Worm (Caenorhabditis elegans): Measurements from ENCODE around the gene ZK1098.2.

DNA sequence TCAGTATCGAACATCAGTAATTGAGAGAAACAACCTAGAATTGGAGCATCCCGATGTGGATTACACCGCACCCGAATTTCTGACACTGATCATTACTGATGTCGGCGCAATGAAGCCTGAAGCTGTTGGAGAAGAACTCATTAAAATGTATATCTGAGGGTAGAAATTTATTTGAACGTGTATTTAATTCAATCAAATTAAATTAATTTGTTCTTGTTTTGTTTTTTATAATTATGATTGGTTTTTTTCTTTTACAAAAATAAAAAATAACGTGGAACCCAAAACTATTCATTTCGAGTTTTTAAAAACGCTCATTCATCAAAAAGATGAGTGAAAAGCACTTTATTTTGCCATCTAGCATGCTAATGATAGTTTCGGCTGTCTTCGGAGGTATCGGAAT lies 15.2 kb downstream of the ZK1098.2 start, which contains the start of gene ZK1098.9:
- TF ChIP-seq ama-1 (optimal IDR thresholded peaks at IDR 0.05): no peak
- TF ChIP-seq ceh-13 (GFP tag; optimal IDR thresholded peaks at IDR 0.05): no peak
- no peak for TF ChIP-seq sea-1 (GFP tag; conservative IDR thresholded peaks at IDR 0.05)
- no peak for TF ChIP-seq pes-1 (GFP tag; IDR thresholded peaks at IDR 0.05)
- TF ChIP-seq tra-4 (tag; optimal IDR thresholded peaks at IDR 0.05): no peak

Data from whole organism, early embryonic.